Fruit fly (Drosophila melanogaster) whole organism, embryonic: ENCODE data around the gene PGAP1.

ENCODE experiments used
- Ada2b ChIP-seq: fragments of 200-800 bp; sonication (Bioruptor generic); IDR thresholded peaks from 2 replicates; pipeline ENCODE4 v1.3.6; 2022; ENCODE audit warnings: missing biosample characterization, missing genetic modification characterization
- CG10209 ChIP-seq: fragments of 200-800 bp; sonication (Bioruptor generic); optimal IDR thresholded peaks from 3 replicates; lab custom pipeline; 2017; ENCODE audit warnings: missing biosample characterization, mild to moderate bottlenecking, missing genetic modification characterization, missing genetic modification reagents
- CG10321 ChIP-seq: fragments of 200-800 bp; sonication (Bioruptor generic); IDR thresholded peaks from 2 replicates; pipeline ENCODE4 v1.3.6; 2022; ENCODE audit warnings: missing biosample characterization, missing genetic modification characterization
- CG10959 ChIP-seq: fragments of 200-800 bp; sonication (Bioruptor generic); IDR thresholded peaks from 2 replicates; pipeline ENCODE4 v1.3.6; 2022; ENCODE audit warnings: missing biosample characterization, missing genetic modification characterization
- CG11723 ChIP-seq: fragments of 200-800 bp; sonication (Bioruptor generic); optimal IDR thresholded peaks from 2 replicates; lab custom pipeline; 2017; ENCODE audit warnings: missing biosample characterization, mild to moderate bottlenecking, missing genetic modification characterization
- CG13296 ChIP-seq: fragments of 200-800 bp; sonication (Bioruptor generic); optimal IDR thresholded peaks from 3 replicates; lab custom pipeline; 2018; ENCODE audit warnings: missing biosample characterization, mild to moderate bottlenecking, missing genetic modification characterization
- CG13894 ChIP-seq: fragments of 200-800 bp; sonication (Bioruptor generic); optimal IDR thresholded peaks from 3 replicates; lab custom pipeline; 2018; ENCODE audit warnings: missing biosample characterization, mild to moderate bottlenecking, missing genetic modification characterization, moderate library complexity
- CG15269 ChIP-seq: fragments of 200-800 bp; sonication (Bioruptor generic); optimal IDR thresholded peaks from 2 replicates; lab custom pipeline; 2018; ENCODE audit warnings: missing biosample characterization, mild to moderate bottlenecking, missing genetic modification characterization, moderate library complexity
- CG17385 ChIP-seq: fragments of 200-800 bp; sonication (Bioruptor generic); optimal IDR thresholded peaks from 3 replicates; lab custom pipeline; 2018; ENCODE audit warnings: missing biosample characterization, mild to moderate bottlenecking, missing genetic modification characterization
- CG2199 ChIP-seq: fragments of 200-800 bp; sonication (Bioruptor generic); IDR thresholded peaks from 3 replicates; pipeline ENCODE4 v1.3.6; 2022; ENCODE audit warnings: missing biosample characterization, missing genetic modification characterization
- CG31365 ChIP-seq: fragments of 200-800 bp; sonication (Bioruptor generic); optimal IDR thresholded peaks from 2 replicates; lab custom pipeline; 2018; ENCODE audit warnings: missing biosample characterization, mild to moderate bottlenecking, missing genetic modification characterization
- CG32767 ChIP-seq: fragments of 200-800 bp; sonication (Bioruptor generic); IDR thresholded peaks from 2 replicates; pipeline ENCODE4 v1.3.6; 2022; ENCODE audit warnings: missing biosample characterization, missing genetic modification characterization
- CG3838 ChIP-seq: fragments of 200-800 bp; sonication (Bioruptor generic); optimal IDR thresholded peaks from 3 replicates; lab custom pipeline; 2016; ENCODE audit warnings: missing biosample characterization, missing genetic modification characterization
- CG43689 ChIP-seq: fragments of 200-800 bp; sonication (Bioruptor generic); IDR thresholded peaks from 2 replicates; pipeline ENCODE4 v1.3.6; 2022; ENCODE audit warnings: missing biosample characterization, missing genetic modification characterization
- CG6683 ChIP-seq: fragments of 200-800 bp; sonication (Bioruptor generic); optimal IDR thresholded peaks from 2 replicates; lab custom pipeline; 2017; ENCODE audit warnings: missing biosample characterization, mild to moderate bottlenecking, missing genetic modification characterization, missing genetic modification reagents
- CG6765 ChIP-seq: fragments of 200-800 bp; sonication (Bioruptor generic); optimal IDR thresholded peaks from 3 replicates; lab custom pipeline; 2017; ENCODE audit warnings: missing biosample characterization, mild to moderate bottlenecking, missing genetic modification characterization
- CG6791 ChIP-seq: fragments of 200-800 bp; sonication (Bioruptor generic); IDR thresholded peaks from 3 replicates; pipeline ENCODE4 v1.3.6; 2022; ENCODE audit warnings: missing biosample characterization, missing genetic modification characterization; ENCODE audit not compliant: partially characterized antibody
- CG6813 ChIP-seq: fragments of 200-800 bp; sonication (Bioruptor generic); optimal IDR thresholded peaks from 2 replicates; lab custom pipeline; 2017; ENCODE audit warnings: missing biosample characterization, missing genetic modification characterization, mild to moderate bottlenecking, moderate library complexity, missing genetic modification reagents
- CG9727 ChIP-seq: fragments of 200-800 bp; sonication (Bioruptor generic); optimal IDR thresholded peaks from 3 replicates; lab custom pipeline; 2017; ENCODE audit warnings: missing biosample characterization, mild to moderate bottlenecking, missing genetic modification characterization
- CrebB ChIP-seq: fragments of 200-800 bp; sonication (Bioruptor generic); optimal IDR thresholded peaks from 3 replicates; lab custom pipeline; 2018; ENCODE audit warnings: missing biosample characterization, mild to moderate bottlenecking, missing genetic modification characterization
- Deaf1 ChIP-seq: fragments of 200-800 bp; optimal IDR thresholded peaks from 3 replicates; lab custom pipeline; 2019; ENCODE audit warnings: missing biosample characterization, mild to moderate bottlenecking, missing genetic modification characterization, moderate library complexity
- Dip2 ChIP-seq: fragments of 200-800 bp; sonication (Bioruptor generic); IDR thresholded peaks from 2 replicates; pipeline ENCODE4 v1.3.6; 2022; ENCODE audit warnings: missing biosample characterization, missing genetic modification characterization
- E2f1 ChIP-seq: fragments of 200-800 bp; sonication (Bioruptor generic); IDR thresholded peaks from 2 replicates; pipeline ENCODE4 v1.3.6; 2022; ENCODE audit warnings: missing biosample characterization, missing genetic modification characterization
- Ets65A ChIP-seq: fragments of 200-800 bp; sonication (Bioruptor generic); peaks from one replicate; lab custom pipeline; 2016; ENCODE audit warnings: missing biosample characterization, missing genetic modification characterization
- HLH4C ChIP-seq: fragments of 200-800 bp; sonication (Bioruptor generic); IDR thresholded peaks from 3 replicates; pipeline ENCODE4 v1.3.6; 2022; ENCODE audit warnings: missing biosample characterization, missing genetic modification characterization; ENCODE audit not compliant: partially characterized antibody
- Hmr ChIP-seq: fragments of 200-800 bp; sonication (Bioruptor generic); optimal IDR thresholded peaks from 3 replicates; lab custom pipeline; 2017; ENCODE audit warnings: mild to moderate bottlenecking, missing biosample characterization, missing genetic modification reagents, missing genetic modification characterization
- Hr3 ChIP-seq: fragments of 200-800 bp; sonication (Bioruptor generic); optimal IDR thresholded peaks from 3 replicates; lab custom pipeline; 2016; ENCODE audit warnings: missing biosample characterization, missing genetic modification characterization
- MTF-1 ChIP-seq: fragments of 200-800 bp; sonication (Bioruptor generic); optimal IDR thresholded peaks from 2 replicates; lab custom pipeline; 2018; ENCODE audit warnings: missing biosample characterization, mild to moderate bottlenecking, missing genetic modification characterization, borderline replicate concordance
- Max ChIP-seq: fragments of 200-800 bp; sonication (Bioruptor generic); optimal IDR thresholded peaks from 2 replicates; lab custom pipeline; 2016; ENCODE audit warnings: missing biosample characterization, mild to moderate bottlenecking, missing genetic modification characterization
- NC2β ChIP-seq: fragments of 200-800 bp; sonication (Bioruptor generic); optimal IDR thresholded peaks from 2 replicates; lab custom pipeline; 2016; ENCODE audit warnings: missing biosample characterization, missing genetic modification characterization
- Nf-YC ChIP-seq: fragments of 200-800 bp; optimal IDR thresholded peaks from 3 replicates; lab custom pipeline; 2019; ENCODE audit warnings: missing biosample characterization, mild to moderate bottlenecking, missing genetic modification characterization, moderate library complexity
- Optix ChIP-seq: fragments of 200-800 bp; sonication (Bioruptor generic); IDR thresholded peaks from 3 replicates; pipeline ENCODE4 v1.3.6; 2022; ENCODE audit warnings: missing biosample characterization, missing genetic modification characterization
- Ravus ChIP-seq: fragments of 200-800 bp; sonication (Bioruptor generic); IDR thresholded peaks from 2 replicates; pipeline ENCODE4 v1.3.6; 2022; ENCODE audit warnings: missing biosample characterization, missing genetic modification characterization
- Rx ChIP-seq: fragments of 200-800 bp; sonication (Bioruptor generic); IDR thresholded peaks from 2 replicates; pipeline ENCODE4 v1.3.6; 2022; ENCODE audit warnings: missing biosample characterization, missing genetic modification characterization
- Sox102F ChIP-seq: fragments of 200-800 bp; sonication (Bioruptor generic); optimal IDR thresholded peaks from 2 replicates; lab custom pipeline; 2018; ENCODE audit warnings: missing biosample characterization, mild to moderate bottlenecking, missing genetic modification characterization, moderate library complexity
- Usf ChIP-seq: fragments of 200-800 bp; sonication (Bioruptor generic); optimal IDR thresholded peaks from 2 replicates; lab custom pipeline; 2017; ENCODE audit warnings: missing genotype, missing biosample characterization, missing genetic modification characterization
- caup ChIP-seq: fragments of 200-800 bp; sonication (Bioruptor generic); optimal IDR thresholded peaks from 3 replicates; lab custom pipeline; 2017; ENCODE audit warnings: missing biosample characterization, mild to moderate bottlenecking, missing genetic modification characterization, moderate library complexity; ENCODE audit not compliant: severe bottlenecking
- cg ChIP-seq: fragments of 200-800 bp; sonication (Bioruptor generic); optimal IDR thresholded peaks from 3 replicates; lab custom pipeline; 2019; ENCODE audit warnings: missing biosample characterization, mild to moderate bottlenecking, missing genetic modification characterization, moderate library complexity
- ci ChIP-seq: fragments of 200-800 bp; sonication (Bioruptor generic); IDR thresholded peaks from 3 replicates; pipeline ENCODE4 v1.3.6; 2022; ENCODE audit warnings: missing biosample characterization, missing genetic modification characterization
- gro ChIP-seq: fragments of 200-800 bp; sonication (Bioruptor generic); optimal IDR thresholded peaks from 2 replicates; lab custom pipeline; 2016; ENCODE audit warnings: missing biosample characterization, missing genetic modification characterization
- gsb-n ChIP-seq: fragments of 200-800 bp; sonication (Bioruptor generic); optimal IDR thresholded peaks from 3 replicates; lab custom pipeline; 2018; ENCODE audit warnings: missing biosample characterization, mild to moderate bottlenecking, missing genetic modification characterization
- hth ChIP-seq: fragments of >200 bp; optimal IDR thresholded peaks from 2 replicates; lab custom pipeline; 2017; ENCODE audit warnings: inconsistent platforms
- kah ChIP-seq: fragments of 200-800 bp; sonication (Bioruptor generic); optimal IDR thresholded peaks from 2 replicates; lab custom pipeline; 2018; ENCODE audit warnings: missing biosample characterization, mild to moderate bottlenecking, missing genetic modification characterization
- ken ChIP-seq: fragments of 200-800 bp; sonication (Bioruptor generic); IDR thresholded peaks from 3 replicates; pipeline ENCODE4 v1.3.6; 2022; ENCODE audit warnings: missing biosample characterization, missing genetic modification characterization
- lbe ChIP-seq: fragments of 200-800 bp; sonication (Bioruptor generic); optimal IDR thresholded peaks from 2 replicates; lab custom pipeline; 2016; ENCODE audit warnings: missing biosample characterization, mild to moderate bottlenecking, missing genetic modification characterization
- lilli ChIP-seq: fragments of 200-800 bp; sonication (Bioruptor generic); optimal IDR thresholded peaks from 3 replicates; lab custom pipeline; 2016; ENCODE audit warnings: missing biosample characterization, missing genetic modification characterization
- sna ChIP-seq: fragments of 200-800 bp; sonication (Bioruptor generic); IDR thresholded peaks from 2 replicates; pipeline ENCODE4 v1.3.6; 2022; ENCODE audit warnings: missing biosample characterization, missing genetic modification characterization; ENCODE audit not compliant: partially characterized antibody
- stc ChIP-seq: fragments of 200-800 bp; sonication (Bioruptor generic); IDR thresholded peaks from 2 replicates; pipeline ENCODE4 v1.3.6; 2022; ENCODE audit warnings: missing biosample characterization, missing genetic modification characterization
- stwl ChIP-seq: fragments of 200-800 bp; sonication (Bioruptor generic); optimal IDR thresholded peaks from 3 replicates; lab custom pipeline; 2018; ENCODE audit warnings: missing biosample characterization, mild to moderate bottlenecking, missing genetic modification characterization, moderate library complexity
- vvl ChIP-seq: fragments of 200-800 bp; sonication (Bioruptor generic); IDR thresholded peaks from 2 replicates; pipeline ENCODE4 v1.3.6; 2022; ENCODE audit warnings: missing biosample characterization, missing genetic modification characterization
- zfh2 ChIP-seq: fragments of 200-800 bp; sonication (Bioruptor generic); optimal IDR thresholded peaks from 2 replicates; lab custom pipeline; 2016; ENCODE audit warnings: missing biosample characterization, missing genetic modification characterization

PGAP1 gene

DNA sequence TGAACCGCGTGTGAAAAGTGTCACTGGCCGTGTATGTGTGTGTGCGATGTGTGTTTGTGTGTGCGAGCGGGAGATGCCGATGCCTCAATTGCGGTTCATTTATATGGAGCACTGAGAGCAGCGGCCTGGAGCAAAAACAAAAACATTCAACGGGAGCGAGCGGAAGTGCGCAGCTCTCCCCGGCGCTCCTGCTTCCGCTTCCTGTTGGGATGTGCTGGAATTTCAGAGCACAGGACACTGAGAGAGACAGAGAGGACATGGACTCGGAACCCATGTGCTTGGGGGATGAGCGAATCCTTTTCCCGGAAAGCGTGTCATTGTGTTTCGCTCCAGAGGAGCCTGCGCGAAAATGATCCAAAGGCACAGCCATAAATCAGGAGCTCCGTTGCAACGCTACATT, 25.1 kb downstream of the PGAP1 start (continued):
- peak; percentile 20 for TF ChIP-seq Nf-YC (tag; lab: Kevin White, UChicago)
- peak; percentile 21 for TF ChIP-seq CG9727
- no peak for TF ChIP-seq Ravus (GFP tag; lab: Robert Waterston, UW)
- TF ChIP-seq CG15269 (tag; lab: Kevin White, UChicago) = peak; percentile 32
- TF ChIP-seq Optix = no peak
- TF ChIP-seq CG32767 (GFP tag; lab: Robert Waterston, UW) = no peak
- no peak for TF ChIP-seq CG10321 (GFP tag; lab: Robert Waterston, UW)
- TF ChIP-seq HLH4C (GFP tag; lab: Robert Waterston, UW) = no peak
- peak; percentile 74 for TF ChIP-seq CG13296 (GFP tag; lab: Kevin White, UChicago)
- no peak for TF ChIP-seq CG10959 (GFP tag; lab: Robert Waterston, UW)
- no peak for TF ChIP-seq CG2199 (GFP tag; lab: Robert Waterston, UW)
- TF ChIP-seq MTF-1 = peak; percentile 46
- TF ChIP-seq CG13894 = peak; percentile 42
- no peak for TF ChIP-seq gro
- no peak for TF ChIP-seq CG6791 (GFP tag; lab: Robert Waterston, UW)
- TF ChIP-seq Sox102F (GFP tag; lab: Kevin White, UChicago) = no peak
- 0 out of 3 replicates have a peak, but pooled peaks have one; percentile 22 for TF ChIP-seq ken (GFP tag; lab: Robert Waterston, UW)
- TF ChIP-seq CG3838 = no peak
- TF ChIP-seq caup (GFP tag; lab: Kevin White, UChicago) = peak; percentile 68
- no peak for TF ChIP-seq Rx (GFP tag; lab: Robert Waterston, UW)
- no peak for TF ChIP-seq lilli (GFP tag; lab: Kevin White, UChicago)
- no peak for TF ChIP-seq NC2β (GFP tag; lab: Kevin White, UChicago)
- TF ChIP-seq CG17385 (GFP tag; lab: Kevin White, UChicago) = peak; percentile 41
- TF ChIP-seq CG11723 (GFP tag; lab: Kevin White, UChicago) = no peak
- TF ChIP-seq CG31365 = peak; percentile 50
- peak; percentile 21 for TF ChIP-seq cg (GFP tag; lab: Kevin White, UChicago)
- no peak for TF ChIP-seq hth (lab: Kevin White, UChicago)
- TF ChIP-seq CG6813 = peak; percentile 69
- TF ChIP-seq Hmr = peak; percentile 69
- no peak for TF ChIP-seq Max (GFP tag; lab: Kevin White, UChicago)
- no peak for TF ChIP-seq Ada2b (GFP tag; lab: Robert Waterston, UW)
- TF ChIP-seq lbe (GFP tag; lab: Kevin White, UChicago) = no peak
- TF ChIP-seq ci (GFP tag; lab: Robert Waterston, UW) = peak; percentile 74; the same call in 2 of the 3 replicates
- peak; percentile 39 for TF ChIP-seq CG6683
- TF ChIP-seq sna (GFP tag; lab: Robert Waterston, UW) = no peak
- TF ChIP-seq CG10209 (GFP tag; lab: Kevin White, UChicago) = no peak
- no peak for TF ChIP-seq stwl (tag; lab: Kevin White, UChicago)
- TF ChIP-seq Hr3 (GFP tag; lab: Kevin White, UChicago) = no peak
- no peak for TF ChIP-seq gsb-n
- TF ChIP-seq vvl = peak; percentile 46; the same call in 1 of the 2 replicates
- peak; percentile 70 for TF ChIP-seq Ets65A
- TF ChIP-seq zfh2 (GFP tag; lab: Kevin White, UChicago) = no peak
- peak; percentile 15; the same call in 1 of the 2 replicates for TF ChIP-seq stc (GFP tag; lab: Robert Waterston, UW)
- peak; percentile 12 for TF ChIP-seq Deaf1
- no peak for TF ChIP-seq Usf (GFP tag; lab: Kevin White, UChicago)
- no peak for TF ChIP-seq CrebB (tag; lab: Kevin White, UChicago)
- TF ChIP-seq E2f1 (GFP tag; lab: Robert Waterston, UW) = no peak
- TF ChIP-seq CG43689 (GFP tag; lab: Robert Waterston, UW) = no peak
- no peak for TF ChIP-seq kah (GFP tag; lab: Kevin White, UChicago)
- TF ChIP-seq Dip2 (GFP tag; lab: Robert Waterston, UW) = no peak
- peak; percentile 72 for TF ChIP-seq CG6765 (GFP tag; lab: Kevin White, UChicago)
